Fruit fly (Drosophila melanogaster) ovary, adult (tissue): ENCODE measurements around the gene CG14644.

ENCODE experiments used
- CG17801 ChIP-seq: fragments of 200-800 bp; optimal IDR thresholded peaks from 2 replicates; lab custom pipeline; 2019; ENCODE audit warnings: missing biosample characterization, mild to moderate bottlenecking, missing genetic modification characterization, moderate library complexity; ENCODE audit not compliant: partially characterized antibody

CG14644 gene

dm6 chr3R:4252943-4253342 is at the start of gene CG14644:
Gene CG14644, minus strand, starts transcription at chr3R:4253043.
- no peak for TF ChIP-seq CG17801

- TF ChIP-seq CG17801: no peak
These were observed 48.6 kb upstream of the CG14644 start for dm6 chr3R:4301485-4301884.

dm6 chr3R:4294689-4295088 is 41.8 kb upstream of the CG14644 start, which contains the start of gene Nepl11:
Gene Nepl11, minus strand, starts transcription at chr3R:4294840.
- TF ChIP-seq CG17801: no peak

dm6 chr3R:4292185-4292584 is 39.3 kb upstream of the CG14644 start:
- no peak for TF ChIP-seq CG17801

dm6 chr3R:4291289-4291688 is 38.4 kb upstream of the CG14644 start:
- TF ChIP-seq CG17801: no peak

dm6 chr3R:4284376-4284953 is 31.6 kb upstream of the CG14644 start:
- no peak for TF ChIP-seq CG17801

dm6 chr3R:4282207-4282606 is 29.4 kb upstream of the CG14644 start:
- no peak for TF ChIP-seq CG17801

dm6 chr3R:4281119-4281861 is 28.4 kb upstream of the CG14644 start:
- no peak for TF ChIP-seq CG17801

- TF ChIP-seq CG17801: no peak
These were observed 27.2 kb upstream of the CG14644 start, which contains the start of gene cpx for dm6 chr3R:4280062-4280461. Gene cpx, plus strand, starts transcription at chr3R:4280221.

dm6 chr3R:4277828-4278227 is 25.0 kb upstream of the CG14644 start, which contains the start of gene flip:
Gene flip, minus strand, starts transcription at chr3R:4277928.
- TF ChIP-seq CG17801: no peak

dm6 chr3R:4268339-4268738 is 15.5 kb upstream of the CG14644 start:
- TF ChIP-seq CG17801: no peak

dm6 chr3R:4266470-4266869 is 13.6 kb upstream of the CG14644 start, which contains the start of gene CG1092:
Gene CG1092, plus strand, starts transcription at chr3R:4266770.
- TF ChIP-seq CG17801: no peak

dm6 chr3R:4256672-4257071 is 3.8 kb upstream of the CG14644 start, which contains the start of gene Or82a:
Gene Or82a, plus strand, starts transcription at chr3R:4256972.
- TF ChIP-seq CG17801: no peak

- TF ChIP-seq CG17801: no peak
These were observed 1.6 kb upstream of the CG14644 start, which contains the start of gene TwdlV for dm6 chr3R:4254408-4254807. Gene TwdlV, plus strand, starts transcription at chr3R:4254708.

- no peak for TF ChIP-seq CG17801
These were observed 1.6 kb downstream of the CG14644 start, which contains the start of gene TwdlG for dm6 chr3R:4251241-4251640. Gene TwdlG, minus strand, starts transcription at chr3R:4251341.

dm6 chr3R:4249947-4250346 is 2.9 kb downstream of the CG14644 start:
- no peak for TF ChIP-seq CG17801

dm6 chr3R:4246578-4247070 is 6.2 kb downstream of the CG14644 start, which contains the start of gene TwdlF:
Gene TwdlF, plus strand, starts transcription at chr3R:4247020.
- TF ChIP-seq CG17801: no peak
